Fruit fly (Drosophila melanogaster) whole organism, embryonic: ENCODE data around the gene CG14329.

ENCODE experiments used
- Bgb ChIP-seq: fragments of 200-800 bp; sonication (Bioruptor generic); IDR thresholded peaks from 2 replicates; pipeline ENCODE4 v1.3.6; 2022; ENCODE audit warnings: missing biosample characterization, missing genetic modification characterization; ENCODE audit not compliant: partially characterized antibody
- BtbVII ChIP-seq: fragments of 200-800 bp; sonication (Bioruptor generic); optimal IDR thresholded peaks from 3 replicates; lab custom pipeline; 2017; ENCODE audit warnings: missing biosample characterization, mild to moderate bottlenecking, missing genetic modification characterization
- CG11085 ChIP-seq: fragments of 200-800 bp; sonication (Bioruptor generic); IDR thresholded peaks from 2 replicates; pipeline ENCODE4 v1.3.6; 2022; ENCODE audit warnings: missing biosample characterization, missing genetic modification characterization
- CG11398 ChIP-seq: fragments of 200-800 bp; sonication (Bioruptor generic); optimal IDR thresholded peaks from 2 replicates; lab custom pipeline; 2016; ENCODE audit warnings: missing biosample characterization, missing genetic modification characterization
- CG11723 ChIP-seq: fragments of 200-800 bp; sonication (Bioruptor generic); optimal IDR thresholded peaks from 2 replicates; lab custom pipeline; 2017; ENCODE audit warnings: missing biosample characterization, mild to moderate bottlenecking, missing genetic modification characterization
- CG17186 ChIP-seq: fragments of 200-800 bp; sonication (Bioruptor generic); optimal IDR thresholded peaks from 3 replicates; lab custom pipeline; 2017; ENCODE audit warnings: missing biosample characterization, missing genetic modification reagents, missing genetic modification characterization
- CG17328 ChIP-seq: fragments of 200-800 bp; sonication (Bioruptor generic); IDR thresholded peaks from 2 replicates; pipeline ENCODE4 v1.3.6; 2022; ENCODE audit warnings: missing biosample characterization, missing genetic modification characterization
- CG2202 ChIP-seq: fragments of 200-800 bp; sonication (Bioruptor generic); optimal IDR thresholded peaks from 2 replicates; lab custom pipeline; 2018; ENCODE audit warnings: missing biosample characterization, mild to moderate bottlenecking, missing genetic modification characterization
- CG3065 ChIP-seq: fragments of 200-800 bp; sonication (Bioruptor generic); optimal IDR thresholded peaks from 2 replicates; lab custom pipeline; 2016; ENCODE audit warnings: missing biosample characterization, missing genetic modification characterization
- CG32772 ChIP-seq: fragments of 200-800 bp; sonication (Bioruptor generic); IDR thresholded peaks from 2 replicates; pipeline ENCODE4 v1.3.6; 2022; ENCODE audit warnings: missing biosample characterization, missing genetic modification characterization
- CG33213 ChIP-seq: fragments of 200-800 bp; sonication (Bioruptor generic); optimal IDR thresholded peaks from 3 replicates; lab custom pipeline; 2016; ENCODE audit warnings: missing biosample characterization, missing genetic modification characterization
- CG33557 ChIP-seq: fragments of 200-800 bp; sonication (Bioruptor generic); optimal IDR thresholded peaks from 2 replicates; lab custom pipeline; 2019; ENCODE audit warnings: missing biosample characterization, mild to moderate bottlenecking, missing genetic modification characterization, moderate library complexity
- CG34376 ChIP-seq: fragments of 200-800 bp; sonication (Bioruptor generic); optimal IDR thresholded peaks from 2 replicates; lab custom pipeline; 2018; ENCODE audit warnings: missing biosample characterization, mild to moderate bottlenecking, missing genetic modification characterization
- CG3995 ChIP-seq: fragments of 200-800 bp; sonication (Bioruptor generic); optimal IDR thresholded peaks from 3 replicates; lab custom pipeline; 2016; ENCODE audit warnings: missing biosample characterization, missing genetic modification characterization
- CG43689 ChIP-seq: fragments of 200-800 bp; sonication (Bioruptor generic); IDR thresholded peaks from 2 replicates; pipeline ENCODE4 v1.3.6; 2022; ENCODE audit warnings: missing biosample characterization, missing genetic modification characterization
- CG5953 ChIP-seq: fragments of 200-800 bp; sonication (Bioruptor generic); IDR thresholded peaks from 2 replicates; pipeline ENCODE4 v1.3.6; 2022; ENCODE audit warnings: missing biosample characterization, missing genetic modification characterization
- CG6765 ChIP-seq: fragments of 200-800 bp; sonication (Bioruptor generic); optimal IDR thresholded peaks from 3 replicates; lab custom pipeline; 2017; ENCODE audit warnings: missing biosample characterization, mild to moderate bottlenecking, missing genetic modification characterization
- CG7271 ChIP-seq: fragments of 200-800 bp; sonication (Bioruptor generic); optimal IDR thresholded peaks from 2 replicates; lab custom pipeline; 2018; ENCODE audit warnings: missing biosample characterization, mild to moderate bottlenecking, missing genetic modification characterization, moderate library complexity
- CG8290 ChIP-seq, 3 experiments: fragments of 200-800 bp; sonication (Bioruptor generic); optimal IDR thresholded peaks; 2 replicates each; lab custom pipeline; 2016 to 2019; ENCODE audit warnings: missing biosample characterization in 3 of 3, missing genetic modification characterization in 3 of 3, mild to moderate bottlenecking in 2 of 3, moderate library complexity in 1 of 3
- CG8388 ChIP-seq: fragments of 200-800 bp; sonication (Bioruptor generic); optimal IDR thresholded peaks from 2 replicates; lab custom pipeline; 2019; ENCODE audit warnings: missing biosample characterization, mild to moderate bottlenecking, missing genetic modification characterization, moderate library complexity
- CG8924 ChIP-seq: fragments of 200-800 bp; optimal IDR thresholded peaks from 3 replicates; lab custom pipeline; 2019; ENCODE audit warnings: missing biosample characterization, mild to moderate bottlenecking, missing genetic modification characterization, moderate library complexity
- CG9215 ChIP-seq: fragments of 200-800 bp; sonication (Bioruptor generic); IDR thresholded peaks from 2 replicates; pipeline ENCODE4 v1.3.6; 2022; ENCODE audit warnings: missing biosample characterization, missing genetic modification characterization
- CG9609 ChIP-seq: fragments of 200-800 bp; sonication (Bioruptor generic); optimal IDR thresholded peaks from 3 replicates; lab custom pipeline; 2016; ENCODE audit warnings: missing biosample characterization, missing genetic modification characterization
- Dad ChIP-seq: fragments of 200-800 bp; sonication (Bioruptor generic); optimal IDR thresholded peaks from 3 replicates; lab custom pipeline; 2016; ENCODE audit warnings: missing biosample characterization, missing genetic modification characterization
- E2f1 ChIP-seq: fragments of 200-800 bp; sonication (Bioruptor generic); IDR thresholded peaks from 2 replicates; pipeline ENCODE4 v1.3.6; 2022; ENCODE audit warnings: missing biosample characterization, missing genetic modification characterization
- ERR ChIP-seq: fragments of 200-800 bp; sonication (Bioruptor generic); optimal IDR thresholded peaks from 2 replicates; lab custom pipeline; 2016; ENCODE audit warnings: missing biosample characterization, missing genetic modification characterization
- Fer2 ChIP-seq: fragments of 200-800 bp; sonication (Bioruptor generic); optimal IDR thresholded peaks from 2 replicates; lab custom pipeline; 2018; ENCODE audit warnings: missing biosample characterization, mild to moderate bottlenecking, missing genetic modification characterization, moderate library complexity
- GATAe ChIP-seq: fragments of 200-800 bp; sonication (Bioruptor generic); conservative IDR thresholded peaks from 2 replicates; pipeline ENCODE4 v1.3.6; 2022; ENCODE audit warnings: missing biosample characterization, missing genetic modification characterization
- Hr51 ChIP-seq, 2 experiments: fragments of 200-800 bp; sonication (Bioruptor generic); optimal IDR thresholded peaks; 2 replicates in 1 of 2; 3 replicates in 1 of 2; lab custom pipeline; 2016 to 2018; ENCODE audit warnings: missing biosample characterization in 2 of 2, missing genetic modification characterization in 2 of 2, mild to moderate bottlenecking in 1 of 2, moderate library complexity in 1 of 2
- Meics ChIP-seq: fragments of 200-800 bp; sonication (Bioruptor generic); optimal IDR thresholded peaks from 2 replicates; lab custom pipeline; 2017; ENCODE audit warnings: missing biosample characterization, mild to moderate bottlenecking, missing genetic modification characterization
- Nf-YA ChIP-seq: fragments of 200-800 bp; sonication (Bioruptor generic); IDR thresholded peaks from 2 replicates; pipeline ENCODE4 v1.3.6; 2022; ENCODE audit warnings: missing biosample characterization, missing genetic modification characterization
- NfI ChIP-seq: fragments of 200-800 bp; sonication (Bioruptor generic); optimal IDR thresholded peaks from 3 replicates; lab custom pipeline; 2018; ENCODE audit warnings: missing biosample characterization, mild to moderate bottlenecking, missing genetic modification characterization, moderate library complexity
- Side ChIP-seq: fragments of 200-800 bp; sonication (Bioruptor generic); optimal IDR thresholded peaks from 2 replicates; lab custom pipeline; 2016; ENCODE audit warnings: missing biosample characterization, missing genetic modification characterization
- Spps ChIP-seq: fragments of 200-800 bp; sonication (Bioruptor generic); optimal IDR thresholded peaks from 2 replicates; lab custom pipeline; 2018; ENCODE audit warnings: missing biosample characterization, mild to moderate bottlenecking, missing genetic modification characterization
- amos ChIP-seq: fragments of 200-800 bp; sonication (Bioruptor generic); IDR thresholded peaks from 2 replicates; pipeline ENCODE4 v1.3.6; 2022; ENCODE audit warnings: missing biosample characterization, missing genetic modification characterization; ENCODE audit not compliant: partially characterized antibody
- ash1 ChIP-seq: fragments of 200-800 bp; sonication (Bioruptor generic); optimal IDR thresholded peaks from 2 replicates; lab custom pipeline; 2018; ENCODE audit warnings: missing biosample characterization, mild to moderate bottlenecking, missing genetic modification characterization
- ato ChIP-seq: fragments of 200-800 bp; sonication (Bioruptor generic); IDR thresholded peaks from 2 replicates; pipeline ENCODE4 v1.3.6; 2022; ENCODE audit warnings: missing biosample characterization, missing genetic modification characterization; ENCODE audit not compliant: partially characterized antibody
- cas ChIP-seq: fragments of 200-800 bp; sonication (Bioruptor generic); IDR thresholded peaks from 2 replicates; pipeline ENCODE4 v1.3.6; 2022; ENCODE audit warnings: missing biosample characterization, missing genetic modification characterization
- corto ChIP-seq: fragments of 200-800 bp; sonication (Bioruptor generic); optimal IDR thresholded peaks from 2 replicates; lab custom pipeline; 2016; ENCODE audit warnings: missing biosample characterization, mild to moderate bottlenecking, missing genetic modification characterization, moderate library complexity
- crp ChIP-seq, 2 experiments: fragments of 200-800 bp; sonication (Bioruptor generic); optimal IDR thresholded peaks; 2 replicates in 1 of 2; 3 replicates in 1 of 2; lab custom pipeline; 2017; ENCODE audit warnings: missing biosample characterization in 2 of 2, missing genetic modification characterization in 2 of 2, mild to moderate bottlenecking in 1 of 2, moderate library complexity in 1 of 2
- dmrt99B ChIP-seq: fragments of 200-800 bp; sonication (Bioruptor generic); optimal IDR thresholded peaks from 2 replicates; lab custom pipeline; 2018; ENCODE audit warnings: missing biosample characterization, mild to moderate bottlenecking, missing genetic modification characterization, moderate library complexity
- ems ChIP-seq: fragments of 200-800 bp; sonication (Bioruptor generic); optimal IDR thresholded peaks from 3 replicates; lab custom pipeline; 2016; ENCODE audit warnings: missing biosample characterization, missing genetic modification characterization
- ewg ChIP-seq: fragments of 200-800 bp; sonication (Bioruptor generic); optimal IDR thresholded peaks from 3 replicates; lab custom pipeline; 2017; ENCODE audit warnings: mild to moderate bottlenecking, missing biosample characterization, missing genetic modification reagents, missing genetic modification characterization
- ftz-f1 ChIP-seq: fragments of 200-800 bp; sonication (Bioruptor generic); optimal IDR thresholded peaks from 2 replicates; lab custom pipeline; 2016; ENCODE audit warnings: missing biosample characterization, missing genetic modification characterization
- gcm ChIP-seq: fragments of 200-800 bp; sonication (Bioruptor generic); optimal IDR thresholded peaks from 2 replicates; lab custom pipeline; 2019; ENCODE audit warnings: missing biosample characterization, mild to moderate bottlenecking, missing genetic modification characterization, moderate library complexity
- gfzf ChIP-seq: fragments of 200-800 bp; sonication (Bioruptor generic); optimal IDR thresholded peaks from 2 replicates; lab custom pipeline; 2016; ENCODE audit warnings: missing biosample characterization, mild to moderate bottlenecking, missing genetic modification characterization, moderate library complexity
- gsb ChIP-seq: fragments of 200-800 bp; sonication (Bioruptor generic); IDR thresholded peaks from 2 replicates; pipeline ENCODE4 v1.3.6; 2022; ENCODE audit warnings: missing biosample characterization, missing genetic modification characterization
- pb ChIP-seq: fragments of 200-800 bp; sonication (Bioruptor generic); optimal IDR thresholded peaks from 3 replicates; lab custom pipeline; 2016; ENCODE audit warnings: missing biosample characterization, missing genetic modification characterization
- sd ChIP-seq: fragments of 200-800 bp; sonication (Bioruptor generic); optimal IDR thresholded peaks from 3 replicates; lab custom pipeline; 2018; ENCODE audit warnings: missing biosample characterization, mild to moderate bottlenecking, missing genetic modification characterization, moderate library complexity
- sqz ChIP-seq: fragments of 200-800 bp; sonication (Bioruptor generic); optimal IDR thresholded peaks from 3 replicates; lab custom pipeline; 2018; ENCODE audit warnings: missing biosample characterization, mild to moderate bottlenecking, missing genetic modification characterization
- ssp ChIP-seq: fragments of 200-800 bp; sonication (Bioruptor generic); IDR thresholded peaks from 2 replicates; pipeline ENCODE4 v1.3.6; 2022; ENCODE audit warnings: missing biosample characterization, missing genetic modification characterization

The CG14329 gene

dm6 chr3R:17655040-17655439 lies 45.9 kb downstream of the CG14329 start (continued):
- no peak for TF ChIP-seq corto (GFP tag; lab: Kevin White, UChicago)
- no peak for TF ChIP-seq CG32772 (GFP tag; lab: Robert Waterston, UW)
- TF ChIP-seq CG6765 (GFP tag; lab: Kevin White, UChicago) = no peak
- no peak for TF ChIP-seq Bgb
- no peak for TF ChIP-seq sd (tag; lab: Kevin White, UChicago)
- no peak for TF ChIP-seq ssp (GFP tag; lab: Robert Waterston, UW)
- no peak for TF ChIP-seq ERR (GFP tag; lab: Kevin White, UChicago)
- TF ChIP-seq BtbVII (GFP tag; lab: Kevin White, UChicago) = no peak
- TF ChIP-seq CG34376 (GFP tag; lab: Kevin White, UChicago) = no peak
- no peak for TF ChIP-seq CG17186 (GFP tag; lab: Kevin White, UChicago)
- TF ChIP-seq Spps (tag; lab: Kevin White, UChicago) = peak; percentile 24
- TF ChIP-seq ewg = peak; percentile 15
- no peak for TF ChIP-seq CG8924 (tag; lab: Kevin White, UChicago)
- no peak for TF ChIP-seq Nf-YA (GFP tag; lab: Robert Waterston, UW)
- TF ChIP-seq Meics = no peak
- no peak for TF ChIP-seq cas (GFP tag; lab: Robert Waterston, UW)
- TF ChIP-seq gfzf = no peak
- no peak for TF ChIP-seq ash1 (GFP tag; lab: Kevin White, UChicago)
- no peak for TF ChIP-seq pb (GFP tag; lab: Kevin White, UChicago)
- peak; percentile 22 for TF ChIP-seq CG11723
- TF ChIP-seq CG2202 = peak; percentile 65
- TF ChIP-seq ftz-f1 = no peak
- TF ChIP-seq CG9215 (GFP tag; lab: Robert Waterston, UW) = no peak
- peak; percentile 7 for TF ChIP-seq sqz (GFP tag; lab: Kevin White, UChicago)
- no peak for TF ChIP-seq GATAe
- peak in 1 of 2 experiments; percentile 26 for TF ChIP-seq Hr51 (GFP tag; optimal IDR thresholded peaks at IDR 0.05; lab: Kevin White, UChicago)
- TF ChIP-seq CG7271 (tag; lab: Kevin White, UChicago) = peak; percentile 93
- TF ChIP-seq NfI = peak; percentile 56
- no peak for TF ChIP-seq CG43689 (GFP tag; lab: Robert Waterston, UW)
- 0 out of 2 replicates have a peak, but pooled peaks have one; percentile 21 for TF ChIP-seq CG5953 (GFP tag; lab: Robert Waterston, UW)
- TF ChIP-seq CG9609 = no peak
- TF ChIP-seq CG8290 (GFP tag; optimal IDR thresholded peaks at IDR 0.05; lab: Kevin White, UChicago) = no peak
- peak; percentile 41 to 76 for TF ChIP-seq CG8290 (tag; optimal IDR thresholded peaks at IDR 0.05; lab: Kevin White, UChicago)
- peak; percentile 25 for TF ChIP-seq dmrt99B
- peak; percentile 48 for TF ChIP-seq CG8388 (GFP tag; lab: Kevin White, UChicago)
- TF ChIP-seq gcm (GFP tag; lab: Kevin White, UChicago) = peak; percentile 58
- peak; percentile 52 for TF ChIP-seq CG17328 (GFP tag; lab: Robert Waterston, UW)
- TF ChIP-seq E2f1 (GFP tag; lab: Robert Waterston, UW) = no peak
- TF ChIP-seq ems (GFP tag; lab: Kevin White, UChicago) = no peak
- TF ChIP-seq CG11398 = no peak
- TF ChIP-seq Dad (GFP tag; lab: Kevin White, UChicago) = no peak
- TF ChIP-seq Fer2 (tag; lab: Kevin White, UChicago) = no peak
- TF ChIP-seq CG33557 (GFP tag; lab: Kevin White, UChicago) = peak; percentile 59
- TF ChIP-seq ato (GFP tag; lab: Robert Waterston, UW) = no peak
- TF ChIP-seq CG3995 = no peak
- TF ChIP-seq amos (GFP tag; lab: Robert Waterston, UW) = no peak
- no peak for TF ChIP-seq Side (GFP tag; lab: Kevin White, UChicago)
- no peak for TF ChIP-seq CG3065 (GFP tag; lab: Kevin White, UChicago)
- no peak for TF ChIP-seq crp (GFP tag; optimal IDR thresholded peaks at IDR 0.05; lab: Kevin White, UChicago)
- no peak for TF ChIP-seq gsb (GFP tag; lab: Robert Waterston, UW)
- TF ChIP-seq CG11085 (GFP tag; lab: Robert Waterston, UW) = no peak
- TF ChIP-seq CG33213 (GFP tag; lab: Kevin White, UChicago) = no peak
